Worm (Caenorhabditis elegans): ENCODE results near the gene nep-6.

Gene nep-6

ce11 chrII:3439244-3439698 is 22.6 kb downstream of the nep-6 start (continued):
- TF ChIP-seq mel-28 (tag; optimal IDR thresholded peaks at IDR 0.05; ENCODE audit: borderline replicate concordance) (no peak), akir-1 (GFP tag; optimal IDR thresholded peaks at IDR 0.05) (no peak), cebp-1 (GFP tag; IDR thresholded peaks at IDR 0.05) (no peak), cebp-1 (tag; optimal IDR thresholded peaks at IDR 0.05) (peak; percentile 76), T26A5.8 (tag; optimal IDR thresholded peaks at IDR 0.05) (peak; percentile 52), madf-3 (GFP tag; IDR thresholded peaks at IDR 0.05) (no peak), hlh-12 (tag; optimal IDR thresholded peaks at IDR 0.05) (no peak), tbx-9 (tag; optimal IDR thresholded peaks at IDR 0.05; ENCODE audit: borderline replicate concordance) (no peak), F52B5.7 (tag; optimal IDR thresholded peaks at IDR 0.05) (peak; percentile 8), Y53G8AR.9 (GFP tag; conservative IDR thresholded peaks at IDR 0.05) (peak; percentile 73; the same call in 1 of the 2 replicates), athp-1 (tag; optimal IDR thresholded peaks at IDR 0.05) (peak; percentile 74), ztf-3 (GFP tag; optimal IDR thresholded peaks at IDR 0.05) (peak; percentile 57), madf-10 (tag; optimal IDR thresholded peaks at IDR 0.05) (peak; percentile 55), attf-6 (GFP tag; IDR thresholded peaks at IDR 0.05) (0 out of 2 replicates have a peak, but pooled peaks have one; percentile 39), pha-4 (tag; optimal IDR thresholded peaks at IDR 0.05) (no peak), unc-130 (GFP tag; optimal IDR thresholded peaks at IDR 0.05) (peak; percentile 19), unc-62 (GFP tag; optimal IDR thresholded peaks at IDR 0.05) (no peak), ceh-100 (GFP tag; IDR thresholded peaks at IDR 0.05) (peak; percentile 57; the same call in 1 of the 2 replicates), ztf-18 (tag; optimal IDR thresholded peaks at IDR 0.05) (peak; percentile 66), gei-17 (GFP tag; optimal IDR thresholded peaks at IDR 0.05) (peak; percentile 46), F10E7.11 (tag; optimal IDR thresholded peaks at IDR 0.05) (peak; percentile 65), B0035.1 (tag; optimal IDR thresholded peaks at IDR 0.05) (peak; percentile 27), Y79H2A.3 (GFP tag; conservative IDR thresholded peaks at IDR 0.05) (no peak), ceh-27 (GFP tag; optimal IDR thresholded peaks at IDR 0.05) (peak; percentile 48), ceh-91 (GFP tag; IDR thresholded peaks at IDR 0.05) (0 out of 2 replicates have a peak, but pooled peaks have one; percentile 21), zfh-2 (GFP tag; conservative IDR thresholded peaks at IDR 0.05) (peak; percentile 92), egrh-3 (GFP tag; IDR thresholded peaks at IDR 0.05) (peak; percentile 92), lir-1 (GFP tag; conservative IDR thresholded peaks at IDR 0.05) (no peak), lin-54 (GFP tag; optimal IDR thresholded peaks at IDR 0.05) (peak; percentile 59), aptf-3 (GFP tag; IDR thresholded peaks at IDR 0.05) (0 out of 2 replicates have a peak, but pooled peaks have one; percentile 37), hlh-26 (GFP tag; conservative IDR thresholded peaks at IDR 0.05) (no peak), nhr-27 (tag; optimal IDR thresholded peaks at IDR 0.05) (peak; percentile 69), F22D6.2 (tag; optimal IDR thresholded peaks at IDR 0.05) (no peak), repo-1 (tag; optimal IDR thresholded peaks at IDR 0.05) (peak; percentile 82), snpc-4 (GFP tag; optimal IDR thresholded peaks at IDR 0.05) (peak; percentile 58), snpc-4 (tag; optimal IDR thresholded peaks at IDR 0.05) (peak in 3 of 4 experiments; percentile 47 to 66 (median 60)), lin-26 (GFP tag; IDR thresholded peaks at IDR 0.05) (peak; percentile 96), F39B2.1 (GFP tag; IDR thresholded peaks at IDR 0.05) (no peak), F57C9.4 (tag; optimal IDR thresholded peaks at IDR 0.05) (no peak), F33H1.4 (GFP tag; IDR thresholded peaks at IDR 0.05) (0 out of 2 replicates have a peak, but pooled peaks have one; percentile 32), T07F8.4 (tag; optimal IDR thresholded peaks at IDR 0.05) (peak; percentile 80), snpc-1.3 (tag; optimal IDR thresholded peaks at IDR 0.05; ENCODE audit: insufficient read depth) (peak; percentile 52), mxl-1 (tag; optimal IDR thresholded peaks at IDR 0.05) (peak; percentile 58), ztf-22 (GFP tag; optimal IDR thresholded peaks at IDR 0.05) (no peak), ama-1 (optimal IDR thresholded peaks at IDR 0.05) (no peak), ama-1 (GFP tag; optimal IDR thresholded peaks at IDR 0.05) (peak in 1 of 2 experiments; percentile 65), tbp1 (GFP tag; optimal IDR thresholded peaks at IDR 0.05) (peak; percentile 97), bed-1 (GFP tag; IDR thresholded peaks at IDR 0.05) (no peak), F57A8.1 (GFP tag; optimal IDR thresholded peaks at IDR 0.05) (peak; percentile 81)

Data from whole organism, young adult.